Fruit fly (Drosophila melanogaster): ENCODE data around the gene Reph.

Reph gene

dm6 chr2L:3851308-3851707 is 48.0 kb downstream of the Reph start (continued):
- no peak for TF ChIP-seq psq (GFP tag; optimal IDR thresholded peaks at IDR 0.05)
- TF ChIP-seq tap (tag; optimal IDR thresholded peaks at IDR 0.05), result no peak
- no peak for TF ChIP-seq danr (GFP tag; IDR thresholded peaks at IDR 0.05)
- TF ChIP-seq CG1603 (tag; optimal IDR thresholded peaks at IDR 0.05), result peak; percentile 59
- peak; percentile 51 for TF ChIP-seq CoRest (tag; optimal IDR thresholded peaks at IDR 0.05)
- TF ChIP-seq ranshi (GFP tag; IDR thresholded peaks at IDR 0.05), result 0 out of 2 replicates have a peak, but pooled peaks have one; percentile 7
- TF ChIP-seq stc (GFP tag; IDR thresholded peaks at IDR 0.05), result no peak
- peak; percentile 45 for TF ChIP-seq CG13424 (tag; optimal IDR thresholded peaks at IDR 0.05)
- TF ChIP-seq CG2712 (tag; optimal IDR thresholded peaks at IDR 0.05), result peak; percentile 78
- TF ChIP-seq CG9727 (GFP tag; optimal IDR thresholded peaks at IDR 0.05), result peak; percentile 13
- TF ChIP-seq CG1024 (GFP tag; IDR thresholded peaks at IDR 0.05), result 0 out of 2 replicates have a peak, but pooled peaks have one; percentile 16
- no peak for TF ChIP-seq HHEX (GFP tag; optimal IDR thresholded peaks at IDR 0.05)
- TF ChIP-seq prd (optimal IDR thresholded peaks at IDR 0.05), result no peak
- peak; percentile 20; the same call in 1 of the 3 replicates for TF ChIP-seq prd (GFP tag; IDR thresholded peaks at IDR 0.05)
- TF ChIP-seq CG10654 (GFP tag; optimal IDR thresholded peaks at IDR 0.05), result peak; percentile 17
- TF ChIP-seq CG31441 (GFP tag; IDR thresholded peaks at IDR 0.05), result peak; percentile 71
- no peak for TF ChIP-seq lab (GFP tag; optimal IDR thresholded peaks at IDR 0.05)
- TF ChIP-seq Elba2 (GFP tag; optimal IDR thresholded peaks at IDR 0.05), result no peak
- peak; percentile 56 for TF ChIP-seq gsb-n (tag; optimal IDR thresholded peaks at IDR 0.05)
- TF ChIP-seq CG9817 (tag; optimal IDR thresholded peaks at IDR 0.05), result no peak
- no peak for TF ChIP-seq Tbp (GFP tag; optimal IDR thresholded peaks at IDR 0.05)
- TF ChIP-seq CG1233 (GFP tag; optimal IDR thresholded peaks at IDR 0.05), result no peak
- TF ChIP-seq Eip74EF (GFP tag; optimal IDR thresholded peaks at IDR 0.05), result peak in 1 of 2 experiments; percentile 32
- TF ChIP-seq sisA (GFP tag; IDR thresholded peaks at IDR 0.05), result peak; percentile 32; the same call in 1 of the 2 replicates
- TF ChIP-seq CG11504 (tag; optimal IDR thresholded peaks at IDR 0.05), result peak; percentile 68
- peak; percentile 62 for TF ChIP-seq CG2678 (tag; optimal IDR thresholded peaks at IDR 0.05)
- peak; percentile 39 for TF ChIP-seq gcm (GFP tag; optimal IDR thresholded peaks at IDR 0.05)
- no peak for TF ChIP-seq CG11723 (GFP tag; optimal IDR thresholded peaks at IDR 0.05)
- peak; percentile 59 for TF ChIP-seq CG6689 (GFP tag; IDR thresholded peaks at IDR 0.05)
- peak; percentile 5 for TF ChIP-seq CG6254 (GFP tag; optimal IDR thresholded peaks at IDR 0.05)
- no peak for TF ChIP-seq slp2 (GFP tag; optimal IDR thresholded peaks at IDR 0.05)
- no peak for TF ChIP-seq z (GFP tag; IDR thresholded peaks at IDR 0.05)
- TF ChIP-seq Blimp-1 (GFP tag; optimal IDR thresholded peaks at IDR 0.05), result peak; percentile 71
- TF ChIP-seq CG12219 (GFP tag; optimal IDR thresholded peaks at IDR 0.05), result peak; percentile 10
- no peak for TF ChIP-seq hkb (optimal IDR thresholded peaks at IDR 0.05)
- no peak for TF ChIP-seq hkb (GFP tag; IDR thresholded peaks at IDR 0.05)
- TF ChIP-seq lilli (GFP tag; optimal IDR thresholded peaks at IDR 0.05), result no peak
- peak; percentile 67 for TF ChIP-seq CG8388 (GFP tag; optimal IDR thresholded peaks at IDR 0.05)
- no peak for TF ChIP-seq CG4854 (GFP tag; optimal IDR thresholded peaks at IDR 0.05)
- TF ChIP-seq CG7556 (GFP tag; optimal IDR thresholded peaks at IDR 0.05), result peak; percentile 26
- TF ChIP-seq corto (GFP tag; optimal IDR thresholded peaks at IDR 0.05), result no peak
- no peak for TF ChIP-seq E2f1 (GFP tag; IDR thresholded peaks at IDR 0.05)
- TF ChIP-seq dmrt99B (tag; optimal IDR thresholded peaks at IDR 0.05), result peak; percentile 70
- peak in 1 of 3 experiments; percentile 66 for TF ChIP-seq Stat92E (GFP tag; optimal IDR thresholded peaks at IDR 0.05)
- peak; percentile 45 for TF ChIP-seq Sox100B (GFP tag; optimal IDR thresholded peaks at IDR 0.05)
- TF ChIP-seq CG17361 (GFP tag; IDR thresholded peaks at IDR 0.05), result peak; percentile 59; the same call in 2 of the 3 replicates
